ENCODE assay signal across 3 fruit fly cellular contexts in genomic region chr3R:13730005-13730404, dm6.
A peak's percentile ranks its signal among the peaks of the same experiment; 100 is the strongest.
TF ChIP-seq lines count a peak whose summit lies in the region.

No protein-coding gene starts in this region.

TF ChIP-seq in whole organism, adult, 20 proteins besides CTCF, POLR2A, EP300 and RAD21:
- no peak for TF ChIP-seq Mnt (GFP tag; optimal IDR thresholded peaks at IDR 0.05; lab: Kevin White, UChicago)
- TF ChIP-seq CG12768 (GFP tag; optimal IDR thresholded peaks at IDR 0.05; lab: Kevin White, UChicago), result no peak
- no peak for TF ChIP-seq CG7045 (GFP tag; optimal IDR thresholded peaks at IDR 0.05; lab: Kevin White, UChicago)
- peak; percentile 56 for TF ChIP-seq tj (GFP tag; optimal IDR thresholded peaks at IDR 0.05; lab: Kevin White, UChicago)
- TF ChIP-seq CG7101 (tag; optimal IDR thresholded peaks at IDR 0.05; lab: Kevin White, UChicago), result no peak
TF ChIP-seq in whole organism, adult: peak in this region for 1.

TF ChIP-seq in whole organism, prepupa, 60 proteins besides CTCF, POLR2A, EP300 and RAD21:
- no peak for TF ChIP-seq svp (GFP tag; lab: Kevin White, UChicago)
- TF ChIP-seq CG6276 (GFP tag; optimal IDR thresholded peaks at IDR 0.05; lab: Kevin White, UChicago), result no peak
- TF ChIP-seq CG31627 (GFP tag; optimal IDR thresholded peaks at IDR 0.05; lab: Kevin White, UChicago), result no peak
- no peak for TF ChIP-seq pdm3 (GFP tag; optimal IDR thresholded peaks at IDR 0.05; lab: Kevin White, UChicago)
- TF ChIP-seq CG10669 (GFP tag; optimal IDR thresholded peaks at IDR 0.05; lab: Kevin White, UChicago), result no peak
- TF ChIP-seq CG3919 (GFP tag; optimal IDR thresholded peaks at IDR 0.05; lab: Kevin White, UChicago), result no peak
- no peak for TF ChIP-seq net (GFP tag; optimal IDR thresholded peaks at IDR 0.05; lab: Kevin White, UChicago)
- TF ChIP-seq ss (GFP tag; optimal IDR thresholded peaks at IDR 0.05; lab: Kevin White, UChicago), result peak in 1 of 2 experiments; percentile 3
- TF ChIP-seq Lpt (GFP tag; optimal IDR thresholded peaks at IDR 0.05; lab: Kevin White, UChicago), result no peak
- no peak for TF ChIP-seq Ets96B (tag; optimal IDR thresholded peaks at IDR 0.05; lab: Kevin White, UChicago)
- no peak for TF ChIP-seq Hr38 (GFP tag; optimal IDR thresholded peaks at IDR 0.05; lab: Kevin White, UChicago)
- TF ChIP-seq CG8119 (GFP tag; IDR thresholded peaks at IDR 0.05; lab: Robert Waterston, UW), result no peak
- TF ChIP-seq CG11294 (GFP tag; IDR thresholded peaks at IDR 0.05; lab: Robert Waterston, UW), result no peak
- no peak for TF ChIP-seq CG9139 (GFP tag; optimal IDR thresholded peaks at IDR 0.05; lab: Kevin White, UChicago)
- no peak for TF ChIP-seq Eip78C (GFP tag; lab: Kevin White, UChicago)
- TF ChIP-seq Sox15 (GFP tag; optimal IDR thresholded peaks at IDR 0.05; lab: Kevin White, UChicago), result no peak
- 0 out of 3 replicates have a peak, but pooled peaks have one; percentile 22 for TF ChIP-seq CG6163 (GFP tag; IDR thresholded peaks at IDR 0.05; lab: Robert Waterston, UW)
- peak; percentile 29; the same call in 1 of the 3 replicates for TF ChIP-seq eg (GFP tag; IDR thresholded peaks at IDR 0.05; lab: Robert Waterston, UW)
- no peak for TF ChIP-seq fd85E (GFP tag; optimal IDR thresholded peaks at IDR 0.05; lab: Kevin White, UChicago)
TF ChIP-seq in whole organism, prepupa: peak in this region for 3.

TF ChIP-seq in whole organism, pupa, 21 proteins besides CTCF, POLR2A, EP300 and RAD21:
- TF ChIP-seq CG9948 (tag; optimal IDR thresholded peaks at IDR 0.05; lab: Kevin White, UChicago), result no peak
- no peak for TF ChIP-seq EcR (GFP tag; optimal IDR thresholded peaks at IDR 0.05; lab: Kevin White, UChicago)
- no peak for TF ChIP-seq Snoo (tag; optimal IDR thresholded peaks at IDR 0.05; lab: Kevin White, UChicago)
- TF ChIP-seq CG14655 (GFP tag; optimal IDR thresholded peaks at IDR 0.05; lab: Kevin White, UChicago), result no peak
- TF ChIP-seq CG12605 (GFP tag; IDR thresholded peaks at IDR 0.05; lab: Robert Waterston, UW), result no peak
- no peak for TF ChIP-seq Pif1A (GFP tag; optimal IDR thresholded peaks at IDR 0.05; lab: Kevin White, UChicago)
- TF ChIP-seq CG4496 (GFP tag; IDR thresholded peaks at IDR 0.05; lab: Robert Waterston, UW), result peak; percentile 51; the same call in 1 of the 3 replicates
- no peak; the same call in 1 of the 2 replicates for TF ChIP-seq CG32121 (GFP tag; IDR thresholded peaks at IDR 0.05; lab: Robert Waterston, UW)
